Fruit fly (Drosophila melanogaster) whole organism, embryonic: ENCODE results near the gene CG9297.

Source experiments
- Ada2b ChIP-seq: fragments of 200-800 bp; sonication (Bioruptor generic); IDR thresholded peaks from 2 replicates; pipeline ENCODE4 v1.3.6; 2022; ENCODE audit warnings: missing biosample characterization, missing genetic modification characterization
- Atf3 ChIP-seq: fragments of 200-800 bp; sonication (Bioruptor generic); optimal IDR thresholded peaks from 3 replicates; lab custom pipeline; 2016; ENCODE audit warnings: missing biosample characterization, missing genetic modification characterization
- B-H2 ChIP-seq: fragments of 200-800 bp; sonication (Bioruptor generic); optimal IDR thresholded peaks from 2 replicates; lab custom pipeline; 2018; ENCODE audit warnings: missing biosample characterization, mild to moderate bottlenecking, missing genetic modification characterization
- Bgb ChIP-seq: fragments of 200-800 bp; sonication (Bioruptor generic); IDR thresholded peaks from 2 replicates; pipeline ENCODE4 v1.3.6; 2022; ENCODE audit warnings: missing biosample characterization, missing genetic modification characterization; ENCODE audit not compliant: partially characterized antibody
- CG10147 ChIP-seq: fragments of 200-800 bp; sonication (Bioruptor generic); optimal IDR thresholded peaks from 2 replicates; lab custom pipeline; 2019; ENCODE audit warnings: missing biosample characterization, mild to moderate bottlenecking, missing genetic modification characterization, moderate library complexity
- CG1233 ChIP-seq: fragments of 200-800 bp; sonication (Bioruptor generic); optimal IDR thresholded peaks from 4 replicates; lab custom pipeline; 2018; ENCODE audit warnings: missing biosample characterization, mild to moderate bottlenecking, missing genetic modification characterization
- CG12391 ChIP-seq: fragments of 200-800 bp; sonication (Bioruptor generic); optimal IDR thresholded peaks from 3 replicates; lab custom pipeline; 2018; ENCODE audit warnings: missing biosample characterization, mild to moderate bottlenecking, missing genetic modification characterization, moderate library complexity
- CG14441 ChIP-seq: fragments of 200-800 bp; sonication (Bioruptor generic); IDR thresholded peaks from 2 replicates; pipeline ENCODE4 v1.3.6; 2022; ENCODE audit warnings: missing biosample characterization, missing genetic modification characterization
- CG15601 ChIP-seq: fragments of 200-800 bp; sonication (Bioruptor generic); optimal IDR thresholded peaks from 3 replicates; lab custom pipeline; 2019; ENCODE audit warnings: missing biosample characterization, mild to moderate bottlenecking, missing genetic modification characterization, moderate library complexity
- CG15696 ChIP-seq: fragments of 200-800 bp; sonication (Bioruptor generic); optimal IDR thresholded peaks from 2 replicates; lab custom pipeline; 2019; ENCODE audit warnings: missing biosample characterization, mild to moderate bottlenecking, missing genetic modification characterization, moderate library complexity
- CG17359 ChIP-seq: fragments of 200-800 bp; sonication (Bioruptor generic); optimal IDR thresholded peaks from 3 replicates; lab custom pipeline; 2018; ENCODE audit warnings: missing biosample characterization, mild to moderate bottlenecking, missing genetic modification characterization, moderate library complexity
- CG17912 ChIP-seq: fragments of 200-800 bp; sonication (Bioruptor generic); optimal IDR thresholded peaks from 2 replicates; lab custom pipeline; 2018; ENCODE audit warnings: missing biosample characterization, mild to moderate bottlenecking, missing genetic modification characterization
- CG2116 ChIP-seq: fragments of 200-800 bp; sonication (Bioruptor generic); optimal IDR thresholded peaks from 3 replicates; lab custom pipeline; 2018; ENCODE audit warnings: missing biosample characterization, mild to moderate bottlenecking, missing genetic modification characterization
- CG2678 ChIP-seq: fragments of 200-800 bp; sonication (Bioruptor generic); optimal IDR thresholded peaks from 3 replicates; lab custom pipeline; 2019; ENCODE audit warnings: missing biosample characterization, mild to moderate bottlenecking, missing genetic modification characterization, moderate library complexity
- CG3065 ChIP-seq: fragments of 200-800 bp; sonication (Bioruptor generic); optimal IDR thresholded peaks from 2 replicates; lab custom pipeline; 2016; ENCODE audit warnings: missing biosample characterization, missing genetic modification characterization
- CG31365 ChIP-seq: fragments of 200-800 bp; sonication (Bioruptor generic); optimal IDR thresholded peaks from 2 replicates; lab custom pipeline; 2018; ENCODE audit warnings: missing biosample characterization, mild to moderate bottlenecking, missing genetic modification characterization
- CG3726 ChIP-seq: fragments of 200-800 bp; sonication (Bioruptor generic); IDR thresholded peaks from 3 replicates; pipeline ENCODE4, ENCODE4 v1.3.6; 2022; ENCODE audit warnings: missing biosample characterization, missing genetic modification characterization
- CG4360 ChIP-seq: fragments of 200-800 bp; sonication (Bioruptor generic); IDR thresholded peaks from 2 replicates; pipeline ENCODE4 v1.3.6; 2022; ENCODE audit warnings: missing biosample characterization, missing genetic modification characterization
- CG4730 ChIP-seq: fragments of 200-800 bp; sonication (Bioruptor generic); IDR thresholded peaks from 2 replicates; pipeline ENCODE4 v1.3.6; 2022; ENCODE audit warnings: missing biosample characterization, missing genetic modification characterization
- CG6854 ChIP-seq: fragments of 200-800 bp; sonication (Bioruptor generic); optimal IDR thresholded peaks from 3 replicates; lab custom pipeline; 2017; ENCODE audit warnings: missing biosample characterization, mild to moderate bottlenecking, missing genetic modification characterization
- CG7556 ChIP-seq: fragments of 200-800 bp; sonication (Bioruptor generic); optimal IDR thresholded peaks from 2 replicates; lab custom pipeline; 2017; ENCODE audit warnings: missing biosample characterization, mild to moderate bottlenecking, missing genetic modification characterization
- CrebB ChIP-seq: fragments of 200-800 bp; sonication (Bioruptor generic); optimal IDR thresholded peaks from 3 replicates; lab custom pipeline; 2018; ENCODE audit warnings: missing biosample characterization, mild to moderate bottlenecking, missing genetic modification characterization
- Doc3 ChIP-seq: fragments of 200-800 bp; sonication (Bioruptor generic); IDR thresholded peaks from 3 replicates; pipeline ENCODE4 v1.3.6; 2022; ENCODE audit warnings: missing biosample characterization, missing genetic modification characterization; ENCODE audit not compliant: partially characterized antibody
- HLH54F ChIP-seq: fragments of 200-800 bp; sonication (Bioruptor generic); optimal IDR thresholded peaks from 3 replicates; lab custom pipeline; 2016; ENCODE audit warnings: missing biosample characterization, missing genetic modification characterization
- HmgZ ChIP-seq: fragments of 200-800 bp; sonication (Bioruptor generic); optimal IDR thresholded peaks from 2 replicates; lab custom pipeline; 2018; ENCODE audit warnings: missing biosample characterization, mild to moderate bottlenecking, missing genetic modification characterization
- Hmx ChIP-seq: fragments of 200-800 bp; sonication (Bioruptor generic); optimal IDR thresholded peaks from 2 replicates; lab custom pipeline; 2016; ENCODE audit warnings: missing biosample characterization, missing genetic modification characterization
- Hr39 ChIP-seq: fragments of >200 bp; optimal IDR thresholded peaks from 2 replicates; lab custom pipeline; 2017
- Mad ChIP-seq: fragments of 200-800 bp; sonication (Bioruptor generic); optimal IDR thresholded peaks from 2 replicates; lab custom pipeline; 2016; ENCODE audit warnings: missing biosample characterization, missing genetic modification characterization
- Neu2 ChIP-seq: fragments of 200-800 bp; sonication (Bioruptor generic); optimal IDR thresholded peaks from 3 replicates; lab custom pipeline; 2016; ENCODE audit warnings: missing biosample characterization, missing genetic modification characterization, borderline replicate concordance
- bigmax ChIP-seq: fragments of 200-800 bp; sonication (Bioruptor generic); optimal IDR thresholded peaks from 2 replicates; lab custom pipeline; 2018; ENCODE audit warnings: missing biosample characterization, mild to moderate bottlenecking, missing genetic modification characterization
- bowl ChIP-seq: fragments of 200-800 bp; sonication (Bioruptor generic); IDR thresholded peaks from 2 replicates; pipeline ENCODE4 v1.3.6; 2022; ENCODE audit warnings: missing biosample characterization, missing genetic modification characterization
- caup ChIP-seq: fragments of 200-800 bp; sonication (Bioruptor generic); optimal IDR thresholded peaks from 3 replicates; lab custom pipeline; 2017; ENCODE audit warnings: missing biosample characterization, mild to moderate bottlenecking, missing genetic modification characterization, moderate library complexity; ENCODE audit not compliant: severe bottlenecking
- chm ChIP-seq: fragments of 200-800 bp; sonication (Bioruptor generic); IDR thresholded peaks from 2 replicates; pipeline ENCODE4 v1.3.6; 2022; ENCODE audit warnings: missing biosample characterization, missing genetic modification characterization
- chn ChIP-seq: fragments of 200-800 bp; sonication (Bioruptor generic); optimal IDR thresholded peaks from 2 replicates; lab custom pipeline; 2016; ENCODE audit warnings: missing biosample characterization, missing genetic modification characterization
- dan ChIP-seq: fragments of 200-800 bp; sonication (Bioruptor generic); IDR thresholded peaks from 2 replicates; pipeline ENCODE4 v1.3.6; 2022; ENCODE audit warnings: missing biosample characterization, missing genetic modification characterization
- danr ChIP-seq: fragments of 200-800 bp; sonication (Bioruptor generic); IDR thresholded peaks from 2 replicates; pipeline ENCODE4 v1.3.6; 2022; ENCODE audit warnings: missing biosample characterization, missing genetic modification characterization
- fu2 ChIP-seq: fragments of 200-800 bp; sonication (Bioruptor generic); optimal IDR thresholded peaks from 2 replicates; lab custom pipeline; 2016; ENCODE audit warnings: missing biosample characterization, missing genetic modification characterization
- gt ChIP-seq: fragments of 200-800 bp; sonication (Bioruptor generic); IDR thresholded peaks from 2 replicates; pipeline ENCODE4 v1.3.6; 2022; ENCODE audit warnings: missing biosample characterization, missing genetic modification characterization
- hbn ChIP-seq: fragments of 200-800 bp; sonication (Bioruptor generic); IDR thresholded peaks from 2 replicates; pipeline ENCODE4 v1.3.6; 2022; ENCODE audit warnings: missing biosample characterization, missing genetic modification characterization; ENCODE audit not compliant: partially characterized antibody
- ind ChIP-seq: fragments of 200-800 bp; sonication (Bioruptor generic); optimal IDR thresholded peaks from 3 replicates; lab custom pipeline; 2016; ENCODE audit warnings: missing biosample characterization, missing genetic modification characterization
- mirr ChIP-seq: fragments of 200-800 bp; sonication (Bioruptor generic); optimal IDR thresholded peaks from 3 replicates; lab custom pipeline; 2018; ENCODE audit warnings: missing biosample characterization, mild to moderate bottlenecking, missing genetic modification characterization
- oc ChIP-seq: fragments of 200-800 bp; sonication (Bioruptor generic); optimal IDR thresholded peaks from 2 replicates; lab custom pipeline; 2018; ENCODE audit warnings: missing biosample characterization, mild to moderate bottlenecking, missing genetic modification characterization, moderate library complexity
- otp ChIP-seq: fragments of 200-800 bp; sonication (Bioruptor generic); IDR thresholded peaks from 3 replicates; pipeline ENCODE4, ENCODE4 v1.3.6; 2022; ENCODE audit warnings: missing biosample characterization, missing genetic modification characterization
- pita ChIP-seq: fragments of 200-800 bp; sonication (Bioruptor generic); optimal IDR thresholded peaks from 2 replicates; lab custom pipeline; 2017; ENCODE audit warnings: missing biosample characterization, mild to moderate bottlenecking, missing genetic modification characterization
- psq ChIP-seq: fragments of 200-800 bp; sonication (Bioruptor generic); optimal IDR thresholded peaks from 2 replicates; lab custom pipeline; 2017; ENCODE audit warnings: missing biosample characterization, missing genetic modification characterization
- shn ChIP-seq: fragments of 200-800 bp; sonication (Bioruptor generic); optimal IDR thresholded peaks from 3 replicates; lab custom pipeline; 2016; ENCODE audit warnings: missing biosample characterization, missing genetic modification characterization
- tio ChIP-seq: fragments of 200-800 bp; sonication (Bioruptor generic); optimal IDR thresholded peaks from 2 replicates; lab custom pipeline; 2017; ENCODE audit warnings: missing biosample characterization, missing genetic modification characterization, inconsistent platforms
- tll ChIP-seq, 2 experiments: fragments of 200-800 bp in 1 of 2; fragments of >200 bp in 1 of 2; sonication (Bioruptor generic) in 1 of 2; optimal IDR thresholded peaks; 2 replicates each; lab custom pipeline; 2017 to 2019; ENCODE audit warnings: missing biosample characterization in 2 of 2, missing genetic modification characterization in 2 of 2, mild to moderate bottlenecking in 1 of 2, moderate library complexity in 1 of 2
- vvl ChIP-seq: fragments of 200-800 bp; sonication (Bioruptor generic); IDR thresholded peaks from 2 replicates; pipeline ENCODE4 v1.3.6; 2022; ENCODE audit warnings: missing biosample characterization, missing genetic modification characterization
- z ChIP-seq: fragments of 200-800 bp; sonication (Bioruptor generic); IDR thresholded peaks from 3 replicates; pipeline ENCODE4 v1.3.6; 2022; ENCODE audit warnings: missing biosample characterization, missing genetic modification characterization
- zfh1 ChIP-seq: fragments of 200-800 bp; sonication (Bioruptor generic); IDR thresholded peaks from 3 replicates; pipeline ENCODE4 v1.3.6; 2022; ENCODE audit warnings: missing biosample characterization, missing genetic modification characterization

CG9297 gene

DNA sequence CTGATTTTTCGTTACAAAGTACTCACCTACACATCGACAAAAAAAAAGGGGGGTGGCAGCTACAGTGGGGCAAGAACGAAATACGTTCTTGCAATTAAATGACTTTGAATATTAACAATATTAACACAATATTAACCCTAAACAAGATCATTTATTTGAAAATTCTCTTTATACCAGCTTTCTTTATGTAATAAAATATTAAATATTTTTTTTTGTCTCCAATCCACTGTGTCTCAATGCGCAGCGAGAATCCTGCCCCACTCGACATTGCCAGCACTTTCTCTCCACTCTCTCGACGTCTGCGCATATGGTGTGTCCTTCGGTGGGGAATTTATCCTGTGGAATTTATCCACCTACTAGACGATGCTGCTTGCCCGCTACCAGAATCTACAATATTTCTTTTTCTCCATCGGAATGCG, 29.1 kb downstream of the CG9297 start (continued):
- TF ChIP-seq CG15601 (peak; percentile 85), HLH54F (GFP tag; lab: Kevin White, UChicago) (peak; percentile 46), CG14441 (peak; percentile 92), gt (peak; percentile 77; the same call in 1 of the 2 replicates), Hmx (GFP tag; lab: Kevin White, UChicago) (peak; percentile 39), CG2678 (peak; percentile 92), B-H2 (peak; percentile 96), CG17359 (peak; percentile 91), shn (GFP tag; lab: Kevin White, UChicago) (no peak), psq (GFP tag; lab: Kevin White, UChicago) (peak; percentile 43), chm (GFP tag; lab: Robert Waterston, UW) (peak; percentile 95), otp (peak; percentile 93), Hr39 (lab: Kevin White, UChicago) (no peak), vvl (GFP tag; lab: Robert Waterston, UW) (peak; percentile 96), CG31365 (tag; lab: Kevin White, UChicago) (peak; percentile 37), CG1233 (GFP tag; lab: Kevin White, UChicago) (peak; percentile 87), CG6854 (GFP tag; lab: Kevin White, UChicago) (peak; percentile 89), oc (peak; percentile 84), CG7556 (GFP tag; lab: Kevin White, UChicago) (peak; percentile 95), fu2 (GFP tag; lab: Kevin White, UChicago) (no peak), CG15696 (tag; lab: Kevin White, UChicago) (peak; percentile 88), Atf3 (GFP tag; lab: Kevin White, UChicago) (peak; percentile 16), mirr (no peak), z (0 out of 3 replicates have a peak, but pooled peaks have one; percentile 35), bigmax (GFP tag; lab: Kevin White, UChicago) (no peak), Doc3 (GFP tag; lab: Robert Waterston, UW) (no peak), chn (peak; percentile 68), Ada2b (GFP tag; lab: Robert Waterston, UW) (peak; percentile 96), HmgZ (tag; lab: Kevin White, UChicago) (peak; percentile 89), Bgb (peak; percentile 5; the same call in 1 of the 2 replicates), hbn (GFP tag; lab: Robert Waterston, UW) (no peak), Neu2 (GFP tag; lab: Kevin White, UChicago) (no peak), ind (peak; percentile 79), caup (GFP tag; lab: Kevin White, UChicago) (peak; percentile 93), danr (peak; percentile 74), tio (GFP tag; lab: Kevin White, UChicago) (peak; percentile 72), CrebB (tag; lab: Kevin White, UChicago) (peak; percentile 88), Mad (GFP tag; lab: Kevin White, UChicago) (peak; percentile 17), CG3065 (GFP tag; lab: Kevin White, UChicago) (peak; percentile 45), CG10147 (GFP tag; lab: Kevin White, UChicago) (peak; percentile 92), bowl (peak; percentile 86; the same call in 1 of the 2 replicates), CG3726 (GFP tag; lab: Robert Waterston, UW) (peak; percentile 84), CG12391 (tag; lab: Kevin White, UChicago) (peak; percentile 93), tll (GFP tag; optimal IDR thresholded peaks at IDR 0.05; lab: Kevin White, UChicago) (no peak), zfh1 (GFP tag; lab: Robert Waterston, UW) (peak; percentile 91), pita (GFP tag; lab: Kevin White, UChicago) (no peak), CG17912 (GFP tag; lab: Kevin White, UChicago) (peak; percentile 25), CG2116 (GFP tag; lab: Kevin White, UChicago) (peak; percentile 54), CG4730 (peak; percentile 93), CG4360 (GFP tag; lab: Robert Waterston, UW) (peak; percentile 51; the same call in 1 of the 2 replicates), dan (peak; percentile 60; the same call in 1 of the 2 replicates)
